Fruit fly (Drosophila melanogaster) whole organism, prepupa: Measurements from ENCODE around the gene eIF1A.

Experiments used
- Blimp-1 ChIP-seq: fragments of 200-800 bp; sonication (Bioruptor generic); optimal IDR thresholded peaks from 3 replicates; lab custom pipeline; 2017; ENCODE audit warnings: missing biosample characterization, missing genetic modification characterization, mild to moderate bottlenecking, moderate library complexity, missing genetic modification reagents
- CG10669 ChIP-seq: fragments of 200-800 bp; sonication (Bioruptor generic); optimal IDR thresholded peaks from 3 replicates; lab custom pipeline; 2018; ENCODE audit warnings: missing biosample characterization, mild to moderate bottlenecking, missing genetic modification characterization, moderate library complexity
- CG11294 ChIP-seq: fragments of 200-800 bp; sonication (Bioruptor generic); IDR thresholded peaks from 2 replicates; pipeline ENCODE4 v1.3.6; 2022; ENCODE audit warnings: missing biosample characterization, missing genetic modification characterization
- CG11902 ChIP-seq: fragments of 200-800 bp; sonication (Bioruptor generic); optimal IDR thresholded peaks from 3 replicates; lab custom pipeline; 2016; ENCODE audit warnings: missing biosample characterization, missing genetic modification characterization
- CG15336 ChIP-seq: fragments of 200-800 bp; sonication (Bioruptor generic); IDR thresholded peaks from 2 replicates; pipeline ENCODE4 v1.3.6; 2022; ENCODE audit warnings: missing biosample characterization, missing genetic modification characterization
- CG16779 ChIP-seq: fragments of 200-800 bp; sonication (Bioruptor generic); optimal IDR thresholded peaks from 3 replicates; lab custom pipeline; 2017; ENCODE audit warnings: missing biosample characterization, mild to moderate bottlenecking, missing genetic modification characterization
- CG31627 ChIP-seq: fragments of 200-800 bp; sonication (Bioruptor generic); optimal IDR thresholded peaks from 3 replicates; lab custom pipeline; 2016; ENCODE audit warnings: missing biosample characterization, missing genetic modification characterization
- CG32006 ChIP-seq: fragments of 200-800 bp; sonication (Bioruptor generic); optimal IDR thresholded peaks from 3 replicates; lab custom pipeline; 2017; ENCODE audit warnings: missing biosample characterization, mild to moderate bottlenecking, missing genetic modification characterization
- CG34406 ChIP-seq: fragments of 200-800 bp; sonication (Bioruptor generic); optimal IDR thresholded peaks from 3 replicates; lab custom pipeline; 2016; ENCODE audit warnings: missing biosample characterization, missing genetic modification characterization
- CG3919 ChIP-seq: fragments of 200-800 bp; sonication (Bioruptor generic); optimal IDR thresholded peaks from 3 replicates; lab custom pipeline; 2016; ENCODE audit warnings: missing biosample characterization, missing genetic modification characterization
- CG4318 ChIP-seq: fragments of 200-800 bp; sonication (Bioruptor generic); optimal IDR thresholded peaks from 3 replicates; lab custom pipeline; 2017; ENCODE audit warnings: missing biosample characterization, mild to moderate bottlenecking, missing genetic modification characterization
- CG6163 ChIP-seq: fragments of 200-800 bp; sonication (Bioruptor generic); IDR thresholded peaks from 3 replicates; pipeline ENCODE4 v1.3.6; 2022; ENCODE audit warnings: missing biosample characterization, missing genetic modification characterization
- CG6276 ChIP-seq: fragments of 200-800 bp; sonication (Bioruptor generic); optimal IDR thresholded peaks from 2 replicates; lab custom pipeline; 2017; ENCODE audit warnings: missing biosample characterization, mild to moderate bottlenecking, missing genetic modification characterization
- CG6792 ChIP-seq: fragments of 200-800 bp; sonication (Bioruptor generic); optimal IDR thresholded peaks from 3 replicates; lab custom pipeline; 2016; ENCODE audit warnings: missing biosample characterization, missing genetic modification characterization
- CG6808 ChIP-seq: fragments of 200-800 bp; sonication (Bioruptor generic); optimal IDR thresholded peaks from 3 replicates; lab custom pipeline; 2017; ENCODE audit warnings: missing biosample characterization, missing genetic modification characterization, mild to moderate bottlenecking, moderate library complexity, missing genetic modification reagents
- CG6854 ChIP-seq: fragments of 200-800 bp; sonication (Bioruptor generic); optimal IDR thresholded peaks from 2 replicates; lab custom pipeline; 2017; ENCODE audit warnings: missing biosample characterization, mild to moderate bottlenecking, missing genetic modification characterization
- CG8119 ChIP-seq: fragments of 200-800 bp; sonication (Bioruptor generic); IDR thresholded peaks from 3 replicates; pipeline ENCODE4 v1.3.6; 2022; ENCODE audit warnings: missing biosample characterization, missing genetic modification characterization
- CG8319 ChIP-seq: fragments of 200-800 bp; sonication (Bioruptor generic); optimal IDR thresholded peaks from 3 replicates; lab custom pipeline; 2016; ENCODE audit warnings: missing biosample characterization, missing genetic modification characterization
- CG8632 ChIP-seq: fragments of 200-800 bp; sonication (Bioruptor generic); optimal IDR thresholded peaks from 3 replicates; lab custom pipeline; 2016; ENCODE audit warnings: missing biosample characterization, missing genetic modification characterization
- CG9139 ChIP-seq: fragments of 200-800 bp; sonication (Bioruptor generic); optimal IDR thresholded peaks from 3 replicates; lab custom pipeline; 2017; ENCODE audit warnings: missing biosample characterization, mild to moderate bottlenecking, missing genetic modification characterization
- Eip75B ChIP-seq: fragments of 200-800 bp; sonication (Bioruptor generic); optimal IDR thresholded peaks from 3 replicates; lab custom pipeline; 2016; ENCODE audit warnings: missing biosample characterization, missing genetic modification characterization
- Eip78C ChIP-seq: fragments of 200-800 bp; sonication (Bioruptor generic); peaks from one replicate; lab custom pipeline; 2016; ENCODE audit warnings: missing biosample characterization, missing genetic modification characterization
- Gug ChIP-seq: fragments of 200-800 bp; sonication (Bioruptor generic); IDR thresholded peaks from 2 replicates; pipeline ENCODE4 v1.3.6; 2022; ENCODE audit warnings: missing biosample characterization, missing genetic modification characterization
- Hr4 ChIP-seq: fragments of 200-800 bp; sonication (Bioruptor generic); optimal IDR thresholded peaks from 3 replicates; lab custom pipeline; 2016; ENCODE audit warnings: missing biosample characterization, missing genetic modification characterization
- Lpt ChIP-seq: fragments of 200-800 bp; sonication (Bioruptor generic); optimal IDR thresholded peaks from 3 replicates; lab custom pipeline; 2016; ENCODE audit warnings: missing biosample characterization, missing genetic modification characterization
- Met ChIP-seq: fragments of 200-800 bp; sonication (Bioruptor generic); optimal IDR thresholded peaks from 3 replicates; lab custom pipeline; 2016; ENCODE audit warnings: missing biosample characterization, missing genetic modification characterization
- OdsH ChIP-seq: fragments of 200-800 bp; sonication (Bioruptor generic); optimal IDR thresholded peaks from 3 replicates; lab custom pipeline; 2016; ENCODE audit warnings: missing biosample characterization, missing genetic modification characterization
- Smox ChIP-seq: fragments of 200-800 bp; sonication (Bioruptor generic); optimal IDR thresholded peaks from 3 replicates; lab custom pipeline; 2016; ENCODE audit warnings: missing biosample characterization, missing genetic modification characterization
- Sox102F ChIP-seq: fragments of 200-800 bp; sonication (Bioruptor generic); optimal IDR thresholded peaks from 2 replicates; lab custom pipeline; 2016; ENCODE audit warnings: missing biosample characterization, mild to moderate bottlenecking, missing genetic modification characterization
- Sox15 ChIP-seq: fragments of 200-800 bp; sonication (Bioruptor generic); optimal IDR thresholded peaks from 3 replicates; lab custom pipeline; 2016; ENCODE audit warnings: missing biosample characterization, missing genetic modification characterization
- achi ChIP-seq: fragments of 200-800 bp; sonication (Bioruptor generic); optimal IDR thresholded peaks from 3 replicates; lab custom pipeline; 2016; ENCODE audit warnings: missing biosample characterization, missing genetic modification characterization
- acj6 ChIP-seq: fragments of 200-800 bp; sonication (Bioruptor generic); optimal IDR thresholded peaks from 3 replicates; lab custom pipeline; 2016; ENCODE audit warnings: missing biosample characterization, missing genetic modification characterization
- dsx ChIP-seq: fragments of 200-800 bp; optimal IDR thresholded peaks from 3 replicates; lab custom pipeline; 2019; ENCODE audit warnings: missing biosample characterization, mild to moderate bottlenecking, missing genetic modification characterization, moderate library complexity; ENCODE audit not compliant: poor library complexity, severe bottlenecking
- eg ChIP-seq: fragments of 200-800 bp; sonication (Bioruptor generic); IDR thresholded peaks from 3 replicates; pipeline ENCODE4 v1.3.6; 2022; ENCODE audit warnings: missing biosample characterization, missing genetic modification characterization
- esn ChIP-seq: fragments of 200-800 bp; sonication (Bioruptor generic); optimal IDR thresholded peaks from 2 replicates; lab custom pipeline; 2016; ENCODE audit warnings: missing biosample characterization, mild to moderate bottlenecking, missing genetic modification characterization, moderate library complexity
- fd85E ChIP-seq: fragments of 200-800 bp; sonication (Bioruptor generic); optimal IDR thresholded peaks from 3 replicates; lab custom pipeline; 2016; ENCODE audit warnings: missing biosample characterization, missing genetic modification characterization
- net ChIP-seq: fragments of 200-800 bp; sonication (Bioruptor generic); optimal IDR thresholded peaks from 3 replicates; lab custom pipeline; 2016; ENCODE audit warnings: missing biosample characterization, missing genetic modification characterization
- pdm3 ChIP-seq: fragments of 200-800 bp; sonication (Bioruptor generic); optimal IDR thresholded peaks from 3 replicates; lab custom pipeline; 2016; ENCODE audit warnings: missing biosample characterization, missing genetic modification characterization
- ss ChIP-seq, 2 experiments: fragments of 200-800 bp; sonication (Bioruptor generic); optimal IDR thresholded peaks; 2 replicates in 1 of 2; 3 replicates in 1 of 2; lab custom pipeline; 2017 to 2018; ENCODE audit warnings: mild to moderate bottlenecking in 2 of 2, missing biosample characterization in 2 of 2, missing genetic modification characterization in 2 of 2, moderate library complexity in 1 of 2
- svp ChIP-seq: fragments of 200-800 bp; sonication (Bioruptor generic); peaks from one replicate; lab custom pipeline; 2016; ENCODE audit warnings: missing biosample characterization, missing genetic modification characterization

The eIF1A gene

dm6 chr3R:18311368-18311919 is 37.0 kb downstream of the eIF1A start (continued):
- TF ChIP-seq pdm3 (GFP tag; lab: Kevin White, UChicago) (no peak), Met (GFP tag; lab: Kevin White, UChicago) (no peak), acj6 (GFP tag; lab: Kevin White, UChicago) (no peak), CG15336 (GFP tag; lab: Robert Waterston, UW) (peak; percentile 13; the same call in 1 of the 2 replicates), Eip78C (peak; percentile 75), CG34406 (GFP tag; lab: Kevin White, UChicago) (peak; percentile 45), dsx (GFP tag; lab: Kevin White, UChicago) (peak; percentile 32), CG8632 (GFP tag; lab: Kevin White, UChicago) (peak; percentile 63), eg (GFP tag; lab: Robert Waterston, UW) (peak; percentile 52; the same call in 1 of the 3 replicates), achi (no peak), Sox102F (GFP tag; lab: Kevin White, UChicago) (peak; percentile 40), CG6276 (peak; percentile 22), fd85E (GFP tag; lab: Kevin White, UChicago) (no peak)

- TF ChIP-seq ss (GFP tag; optimal IDR thresholded peaks at IDR 0.05; lab: Kevin White, UChicago) (peak in 1 of 2 experiments; percentile 44), CG6808 (peak; percentile 44), CG6276 (peak; percentile 28), Eip78C (peak; percentile 64), CG10669 (GFP tag; lab: Kevin White, UChicago) (peak; percentile 33), Sox15 (no peak), CG8119 (GFP tag; lab: Robert Waterston, UW) (no peak), CG32006 (GFP tag; lab: Kevin White, UChicago) (peak; percentile 38), svp (GFP tag; lab: Kevin White, UChicago) (peak; percentile 54)
Observed at dm6 chr3R:18312761-18313160, 38.3 kb downstream of the eIF1A start.

- TF ChIP-seq Smox (GFP tag; lab: Kevin White, UChicago) (no peak), eg (GFP tag; lab: Robert Waterston, UW) (peak; percentile 68; the same call in 2 of the 3 replicates), Eip75B (GFP tag; lab: Kevin White, UChicago) (no peak), Blimp-1 (GFP tag; lab: Kevin White, UChicago) (no peak), CG11902 (GFP tag; lab: Kevin White, UChicago) (no peak), CG3919 (GFP tag; lab: Kevin White, UChicago) (no peak), CG8319 (no peak), CG10669 (GFP tag; lab: Kevin White, UChicago) (no peak), CG9139 (GFP tag; lab: Kevin White, UChicago) (no peak), CG6163 (GFP tag; lab: Robert Waterston, UW) (0 out of 3 replicates have a peak, but pooled peaks have one; percentile 45)
Observed at dm6 chr3R:18314320-18314719, 39.9 kb downstream of the eIF1A start, which contains the start of gene PKD. Gene PKD, minus strand, starts transcription at chr3R:18314407.

- TF ChIP-seq CG6854 (no peak), CG10669 (GFP tag; lab: Kevin White, UChicago) (no peak), CG31627 (no peak), net (GFP tag; lab: Kevin White, UChicago) (peak; percentile 15), esn (GFP tag; lab: Kevin White, UChicago) (no peak), Hr4 (GFP tag; lab: Kevin White, UChicago) (peak; percentile 40), CG32006 (GFP tag; lab: Kevin White, UChicago) (peak; percentile 6), CG11294 (GFP tag; lab: Robert Waterston, UW) (0 out of 2 replicates have a peak, but pooled peaks have one; percentile 28), dsx (GFP tag; lab: Kevin White, UChicago) (no peak), CG6163 (GFP tag; lab: Robert Waterston, UW) (peak; percentile 54; the same call in 2 of the 3 replicates), CG6792 (GFP tag; lab: Kevin White, UChicago) (no peak), OdsH (GFP tag; lab: Kevin White, UChicago) (no peak), CG9139 (GFP tag; lab: Kevin White, UChicago) (no peak), CG16779 (tag; lab: Kevin White, UChicago) (no peak), eg (GFP tag; lab: Robert Waterston, UW) (peak; percentile 73), CG3919 (GFP tag; lab: Kevin White, UChicago) (peak; percentile 6), Gug (peak; percentile 18; the same call in 1 of the 2 replicates), Eip78C (peak; percentile 24), CG15336 (GFP tag; lab: Robert Waterston, UW) (peak; percentile 43), CG4318 (GFP tag; lab: Kevin White, UChicago) (no peak), Lpt (GFP tag; lab: Kevin White, UChicago) (peak; percentile 6), svp (GFP tag; lab: Kevin White, UChicago) (peak; percentile 78), CG8119 (GFP tag; lab: Robert Waterston, UW) (no peak)
Observed at dm6 chr3R:18314824-18315690, 40.6 kb downstream of the eIF1A start.
